Fruit fly (Drosophila melanogaster) whole organism, embryonic: ENCODE results near the gene Tailor.

ENCODE experiments used
- Aef1 ChIP-seq: fragments of 200-800 bp; sonication (Bioruptor generic); IDR thresholded peaks from 3 replicates; pipeline ENCODE4 v1.3.6; 2022; ENCODE audit warnings: missing biosample characterization, missing genetic modification characterization
- CG10321 ChIP-seq: fragments of 200-800 bp; sonication (Bioruptor generic); IDR thresholded peaks from 2 replicates; pipeline ENCODE4 v1.3.6; 2022; ENCODE audit warnings: missing biosample characterization, missing genetic modification characterization
- CG13123 ChIP-seq: fragments of 200-800 bp; sonication (Bioruptor generic); optimal IDR thresholded peaks from 2 replicates; lab custom pipeline; 2016; ENCODE audit warnings: missing biosample characterization, missing genetic modification characterization
- CG1529 ChIP-seq: fragments of 200-800 bp; sonication (Bioruptor generic); optimal IDR thresholded peaks from 3 replicates; lab custom pipeline; 2018; ENCODE audit warnings: missing biosample characterization, missing genetic modification characterization
- CG15479 ChIP-seq: fragments of 200-800 bp; sonication (Bioruptor generic); optimal IDR thresholded peaks from 3 replicates; lab custom pipeline; 2019; ENCODE audit warnings: missing biosample characterization, mild to moderate bottlenecking, missing genetic modification characterization, moderate library complexity
- CG1832 ChIP-seq: fragments of 200-800 bp; sonication (Bioruptor generic); optimal IDR thresholded peaks from 2 replicates; lab custom pipeline; 2017; ENCODE audit warnings: missing biosample characterization, mild to moderate bottlenecking, missing genetic modification characterization, inconsistent platforms
- CG30403 ChIP-seq: fragments of 200-800 bp; sonication (Bioruptor generic); optimal IDR thresholded peaks from 3 replicates; lab custom pipeline; 2016; ENCODE audit warnings: missing biosample characterization, missing genetic modification characterization
- CG3065 ChIP-seq: fragments of 200-800 bp; sonication (Bioruptor generic); optimal IDR thresholded peaks from 2 replicates; lab custom pipeline; 2016; ENCODE audit warnings: missing biosample characterization, missing genetic modification characterization
- CG34422 ChIP-seq: fragments of 200-800 bp; sonication (Bioruptor generic); IDR thresholded peaks from 3 replicates; pipeline ENCODE4 v1.3.6; 2022; ENCODE audit warnings: missing biosample characterization, missing genetic modification characterization
- CG4360 ChIP-seq: fragments of 200-800 bp; sonication (Bioruptor generic); IDR thresholded peaks from 2 replicates; pipeline ENCODE4 v1.3.6; 2022; ENCODE audit warnings: missing biosample characterization, missing genetic modification characterization
- CG4707 ChIP-seq: fragments of 200-800 bp; sonication (Bioruptor generic); optimal IDR thresholded peaks from 2 replicates; lab custom pipeline; 2018; ENCODE audit warnings: missing biosample characterization, mild to moderate bottlenecking, missing genetic modification characterization, moderate library complexity
- CG8478 ChIP-seq: fragments of >200 bp; optimal IDR thresholded peaks from 2 replicates; lab custom pipeline; 2018
- CG8944 ChIP-seq: fragments of 200-800 bp; sonication (Bioruptor generic); optimal IDR thresholded peaks from 3 replicates; lab custom pipeline; 2016; ENCODE audit warnings: missing biosample characterization, missing genetic modification characterization
- CHES-1-like ChIP-seq: fragments of 200-800 bp; sonication (Bioruptor generic); optimal IDR thresholded peaks from 2 replicates; lab custom pipeline; 2016; ENCODE audit warnings: missing biosample characterization, missing genetic modification characterization
- Dp ChIP-seq: fragments of 200-800 bp; sonication (Bioruptor generic); optimal IDR thresholded peaks from 2 replicates; lab custom pipeline; 2018; ENCODE audit warnings: missing biosample characterization, mild to moderate bottlenecking, missing genetic modification characterization, moderate library complexity
- HmgD ChIP-seq: fragments of 200-800 bp; sonication (Bioruptor generic); optimal IDR thresholded peaks from 3 replicates; lab custom pipeline; 2016; ENCODE audit warnings: missing biosample characterization, missing genetic modification characterization
- HmgZ ChIP-seq: fragments of 200-800 bp; sonication (Bioruptor generic); optimal IDR thresholded peaks from 2 replicates; lab custom pipeline; 2018; ENCODE audit warnings: missing biosample characterization, mild to moderate bottlenecking, missing genetic modification characterization
- Myb ChIP-seq: fragments of 200-800 bp; sonication (Bioruptor generic); optimal IDR thresholded peaks from 2 replicates; lab custom pipeline; 2016; ENCODE audit warnings: missing biosample characterization, missing genetic modification characterization
- NC2β ChIP-seq: fragments of 200-800 bp; sonication (Bioruptor generic); optimal IDR thresholded peaks from 2 replicates; lab custom pipeline; 2016; ENCODE audit warnings: missing biosample characterization, missing genetic modification characterization
- Oli ChIP-seq: fragments of 200-800 bp; sonication (Bioruptor generic); optimal IDR thresholded peaks from 2 replicates; lab custom pipeline; 2018; ENCODE audit warnings: missing biosample characterization, mild to moderate bottlenecking, missing genetic modification characterization, moderate library complexity
- Trl ChIP-seq, 3 experiments: fragments of >200 bp in 2 of 3; fragments of 200-800 bp in 1 of 3; sonication (Bioruptor generic) in 1 of 3; optimal IDR thresholded peaks; 2 replicates in 1 of 3; 3 replicates in 2 of 3; lab custom pipeline; 2016 to 2017; ENCODE audit warnings: missing biosample characterization in 1 of 3, missing genetic modification characterization in 1 of 3
- aop ChIP-seq: fragments of 200-800 bp; sonication (Bioruptor generic); IDR thresholded peaks from 2 replicates; pipeline ENCODE4 v1.3.6; 2022; ENCODE audit warnings: missing biosample characterization, missing genetic modification characterization
- bbx ChIP-seq: fragments of 200-800 bp; sonication (Bioruptor generic); IDR thresholded peaks from 2 replicates; pipeline ENCODE4 v1.3.6; 2022; ENCODE audit warnings: missing biosample characterization, missing genetic modification characterization; ENCODE audit not compliant: partially characterized antibody
- cg ChIP-seq: fragments of 200-800 bp; sonication (Bioruptor generic); optimal IDR thresholded peaks from 3 replicates; lab custom pipeline; 2019; ENCODE audit warnings: missing biosample characterization, mild to moderate bottlenecking, missing genetic modification characterization, moderate library complexity
- chm ChIP-seq: fragments of 200-800 bp; sonication (Bioruptor generic); IDR thresholded peaks from 2 replicates; pipeline ENCODE4 v1.3.6; 2022; ENCODE audit warnings: missing biosample characterization, missing genetic modification characterization
- ci ChIP-seq: fragments of 200-800 bp; sonication (Bioruptor generic); IDR thresholded peaks from 3 replicates; pipeline ENCODE4 v1.3.6; 2022; ENCODE audit warnings: missing biosample characterization, missing genetic modification characterization
- crol ChIP-seq: fragments of 200-800 bp; sonication (Bioruptor generic); IDR thresholded peaks from 2 replicates; pipeline ENCODE4 v1.3.6; 2022; ENCODE audit warnings: missing biosample characterization, missing genetic modification characterization
- dan ChIP-seq: fragments of 200-800 bp; sonication (Bioruptor generic); IDR thresholded peaks from 2 replicates; pipeline ENCODE4 v1.3.6; 2022; ENCODE audit warnings: missing biosample characterization, missing genetic modification characterization
- ewg ChIP-seq: fragments of 200-800 bp; sonication (Bioruptor generic); optimal IDR thresholded peaks from 3 replicates; lab custom pipeline; 2017; ENCODE audit warnings: mild to moderate bottlenecking, missing biosample characterization, missing genetic modification reagents, missing genetic modification characterization
- ftz-f1 ChIP-seq: fragments of 200-800 bp; sonication (Bioruptor generic); optimal IDR thresholded peaks from 2 replicates; lab custom pipeline; 2016; ENCODE audit warnings: missing biosample characterization, missing genetic modification characterization
- fu2 ChIP-seq: fragments of 200-800 bp; sonication (Bioruptor generic); optimal IDR thresholded peaks from 2 replicates; lab custom pipeline; 2016; ENCODE audit warnings: missing biosample characterization, missing genetic modification characterization
- insv ChIP-seq, 2 experiments: fragments of 200-800 bp; sonication (Bioruptor generic); optimal IDR thresholded peaks; 3 replicates each; lab custom pipeline; 2016 to 2018; ENCODE audit warnings: missing biosample characterization in 2 of 2, missing genetic modification characterization in 2 of 2
- kah ChIP-seq: fragments of 200-800 bp; sonication (Bioruptor generic); optimal IDR thresholded peaks from 2 replicates; lab custom pipeline; 2018; ENCODE audit warnings: missing biosample characterization, mild to moderate bottlenecking, missing genetic modification characterization
- klu ChIP-seq: fragments of 200-800 bp; sonication (Bioruptor generic); IDR thresholded peaks from 2 replicates; pipeline ENCODE4 v1.3.6; 2022; ENCODE audit warnings: missing biosample characterization, missing genetic modification characterization
- lov ChIP-seq, 2 experiments: fragments of 200-800 bp in 1 of 2; fragments of >200 bp in 1 of 2; sonication (Bioruptor generic) in 1 of 2; IDR thresholded peaks in 1 of 2; optimal IDR thresholded peaks in 1 of 2; 2 replicates in 1 of 2; 3 replicates in 1 of 2; pipeline versions ENCODE4 v1.3.6 to Lab custom; 2017 to 2022; ENCODE audit warnings: missing biosample characterization in 1 of 2, missing genetic modification characterization in 1 of 2
- mirr ChIP-seq: fragments of 200-800 bp; sonication (Bioruptor generic); optimal IDR thresholded peaks from 3 replicates; lab custom pipeline; 2018; ENCODE audit warnings: missing biosample characterization, mild to moderate bottlenecking, missing genetic modification characterization
- nerfin-1 ChIP-seq: fragments of 200-800 bp; sonication (Bioruptor generic); optimal IDR thresholded peaks from 3 replicates; lab custom pipeline; 2019; ENCODE audit warnings: missing biosample characterization, mild to moderate bottlenecking, missing genetic modification characterization, moderate library complexity
- pros ChIP-seq: fragments of 200-800 bp; sonication (Bioruptor generic); optimal IDR thresholded peaks from 3 replicates; lab custom pipeline; 2019; ENCODE audit warnings: missing biosample characterization, mild to moderate bottlenecking, missing genetic modification characterization, moderate library complexity
- pzg ChIP-seq: fragments of 200-800 bp; sonication (Bioruptor generic); optimal IDR thresholded peaks from 3 replicates; lab custom pipeline; 2018; ENCODE audit warnings: missing biosample characterization, mild to moderate bottlenecking, missing genetic modification characterization, moderate library complexity
- sd ChIP-seq: fragments of 200-800 bp; sonication (Bioruptor generic); optimal IDR thresholded peaks from 3 replicates; lab custom pipeline; 2018; ENCODE audit warnings: missing biosample characterization, mild to moderate bottlenecking, missing genetic modification characterization, moderate library complexity
- seq ChIP-seq: fragments of 200-800 bp; sonication (Bioruptor generic); IDR thresholded peaks from 2 replicates; pipeline ENCODE4 v1.3.6; 2022; ENCODE audit warnings: missing biosample characterization, missing genetic modification characterization
- so ChIP-seq: fragments of 200-800 bp; sonication (Bioruptor generic); IDR thresholded peaks from 3 replicates; pipeline ENCODE4 v1.3.6; 2022; ENCODE audit warnings: missing biosample characterization, missing genetic modification characterization
- sr ChIP-seq: fragments of 200-800 bp; sonication (Bioruptor generic); IDR thresholded peaks from 3 replicates; pipeline ENCODE4 v1.3.6; 2022; ENCODE audit warnings: missing biosample characterization, missing genetic modification characterization
- ssp ChIP-seq: fragments of 200-800 bp; sonication (Bioruptor generic); IDR thresholded peaks from 2 replicates; pipeline ENCODE4 v1.3.6; 2022; ENCODE audit warnings: missing biosample characterization, missing genetic modification characterization

Tailor gene

dm6 chr3R:7123699-7124098 is 37.8 kb upstream of the Tailor start (continued):
- TF ChIP-seq NC2β (GFP tag; lab: Kevin White, UChicago) (no peak), fu2 (GFP tag; lab: Kevin White, UChicago) (no peak), HmgD (peak; percentile 72), crol (GFP tag; lab: Robert Waterston, UW) (peak; percentile 33; the same call in 1 of the 2 replicates), chm (GFP tag; lab: Robert Waterston, UW) (peak; percentile 55), lov (optimal IDR thresholded peaks at IDR 0.05; lab: Kevin White, UChicago) (no peak), lov (GFP tag; IDR thresholded peaks at IDR 0.05; lab: Robert Waterston, UW) (no peak; the same call in 2 of the 3 replicates), CHES-1-like (GFP tag; lab: Kevin White, UChicago) (no peak), CG10321 (GFP tag; lab: Robert Waterston, UW) (peak; percentile 95), CG3065 (GFP tag; lab: Kevin White, UChicago) (no peak), Dp (GFP tag; lab: Kevin White, UChicago) (peak; percentile 8), insv (GFP tag; optimal IDR thresholded peaks at IDR 0.05; lab: Kevin White, UChicago) (peak in 1 of 2 experiments; percentile 17), pros (GFP tag; lab: Kevin White, UChicago) (peak; percentile 35), CG4360 (peak; percentile 100), so (GFP tag; lab: Robert Waterston, UW) (0 out of 3 replicates have a peak, but pooled peaks have one; percentile 3), ftz-f1 (GFP tag; lab: Kevin White, UChicago) (peak; percentile 80), pzg (GFP tag; lab: Kevin White, UChicago) (peak; percentile 27), Oli (tag; lab: Kevin White, UChicago) (no peak), sd (tag; lab: Kevin White, UChicago) (peak; percentile 82), CG8478 (lab: Kevin White, UChicago) (peak; percentile 94), dan (GFP tag; lab: Robert Waterston, UW) (no peak), ewg (GFP tag; lab: Kevin White, UChicago) (peak; percentile 20), CG1529 (GFP tag; lab: Kevin White, UChicago) (no peak), CG8944 (GFP tag; lab: Kevin White, UChicago) (no peak), CG1832 (peak; percentile 96), ssp (no peak), Trl (optimal IDR thresholded peaks at IDR 0.05; lab: Kevin White, UChicago) (peak in 1 of 2 experiments; percentile 9), Trl (GFP tag; optimal IDR thresholded peaks at IDR 0.05; lab: Kevin White, UChicago) (no peak), bbx (GFP tag; lab: Robert Waterston, UW) (peak; percentile 8; the same call in 1 of the 2 replicates), CG15479 (GFP tag; lab: Kevin White, UChicago) (peak; percentile 88), CG13123 (GFP tag; lab: Kevin White, UChicago) (no peak), Myb (GFP tag; lab: Kevin White, UChicago) (no peak), nerfin-1 (tag; lab: Kevin White, UChicago) (peak; percentile 83), CG4707 (GFP tag; lab: Kevin White, UChicago) (no peak), CG30403 (GFP tag; lab: Kevin White, UChicago) (no peak), CG34422 (GFP tag; lab: Robert Waterston, UW) (0 out of 3 replicates have a peak, but pooled peaks have one; percentile 67), klu (no peak), HmgZ (tag; lab: Kevin White, UChicago) (peak; percentile 30), sr (GFP tag; lab: Robert Waterston, UW) (peak; percentile 84), seq (GFP tag; lab: Robert Waterston, UW) (peak; percentile 23; the same call in 1 of the 2 replicates), aop (no peak), ci (peak; percentile 66), mirr (GFP tag; lab: Kevin White, UChicago) (peak; percentile 80), kah (peak; percentile 90), Aef1 (peak; percentile 77), cg (GFP tag; lab: Kevin White, UChicago) (peak; percentile 92)
